Fruit fly (Drosophila melanogaster) ovary, adult (tissue): ENCODE measurements around the gene CG14658.

Experiments
- CG17801 ChIP-seq: fragments of 200-800 bp; optimal IDR thresholded peaks from 2 replicates; lab custom pipeline; 2019; ENCODE audit warnings: missing biosample characterization, mild to moderate bottlenecking, missing genetic modification characterization, moderate library complexity; ENCODE audit not compliant: partially characterized antibody

CG14658 gene

DNA sequence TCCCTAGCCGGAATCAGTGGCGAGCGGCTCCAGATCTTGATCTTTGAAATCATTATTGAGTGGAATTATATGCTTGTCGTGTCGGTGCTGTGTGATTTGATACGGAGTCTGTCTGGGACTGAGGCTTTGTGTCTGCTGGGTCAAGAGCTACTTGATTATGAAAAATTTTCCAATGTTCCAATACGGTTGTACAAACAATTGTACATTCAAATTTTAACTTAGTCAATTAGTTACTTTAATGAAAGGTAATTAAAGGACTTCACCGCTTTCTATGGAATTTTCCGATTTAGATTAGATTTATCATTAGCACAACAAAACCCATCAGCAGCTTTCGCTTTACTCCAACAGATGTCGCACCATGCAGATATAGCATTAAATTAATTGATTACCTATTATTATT, at the start of gene CG14658:
TSS of gene CG14658 (minus strand) at position 101 of the 400 bp plus-strand sequence.
- no peak for TF ChIP-seq CG17801

dm6 chr3R:4878433-4878832, 48.1 kb upstream of the CG14658 start, which contains the start of gene laf:
Gene laf, minus strand, starts transcription at chr3R:4878533.
- TF ChIP-seq CG17801 = no peak

dm6 chr3R:4873756-4874155, 43.4 kb upstream of the CG14658 start:
- no peak for TF ChIP-seq CG17801

DNA sequence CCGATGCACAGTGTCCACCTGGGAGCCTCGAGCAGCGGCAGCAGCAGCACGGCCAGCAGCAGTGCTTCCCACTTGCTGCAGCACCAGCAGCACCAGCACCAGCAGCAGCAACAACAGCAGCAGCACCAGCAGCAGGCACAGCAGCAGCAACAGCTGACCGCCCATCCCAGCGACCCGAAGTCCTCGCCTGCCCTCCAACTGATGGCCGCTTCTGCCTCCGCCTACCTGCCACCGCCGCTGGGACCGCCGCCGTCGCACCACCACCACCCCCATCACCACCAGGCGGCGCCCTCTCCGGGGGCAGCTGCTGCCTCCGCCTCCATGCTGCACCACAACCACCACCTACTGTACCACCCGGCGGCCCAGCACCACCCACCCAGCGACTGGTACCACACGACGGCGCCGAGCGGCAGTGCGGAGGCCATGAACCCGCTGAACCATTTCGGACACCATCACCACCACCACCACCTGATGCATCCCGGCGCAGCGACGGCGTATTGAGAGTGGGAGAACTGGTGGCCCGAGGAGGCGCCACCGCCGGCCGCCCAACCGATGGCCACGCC, 38.4 kb upstream of the CG14658 start:
- no peak for TF ChIP-seq CG17801

DNA sequence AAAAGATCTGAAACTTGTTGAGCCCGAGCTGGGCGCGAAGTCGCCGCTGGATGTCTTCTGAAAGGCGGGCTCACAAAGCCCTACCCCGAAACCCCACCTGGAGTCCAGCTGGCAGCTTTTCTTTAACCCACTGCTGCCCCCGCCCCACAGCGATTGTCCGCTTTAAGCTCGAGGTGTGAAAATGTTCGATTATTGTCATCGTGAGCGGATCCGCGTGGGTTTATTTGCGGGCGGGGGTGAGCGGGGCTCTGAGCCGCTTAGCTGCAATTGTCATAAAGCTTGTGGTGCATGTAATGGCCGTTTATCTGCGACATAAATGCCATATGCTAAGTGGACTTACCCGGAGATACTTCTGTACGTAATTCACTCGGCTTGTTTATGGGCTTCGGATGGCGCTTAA, 36.6 kb upstream of the CG14658 start:
- TF ChIP-seq CG17801 = no peak

dm6 chr3R:4866073-4866472, 35.8 kb upstream of the CG14658 start:
- no peak for TF ChIP-seq CG17801

DNA sequence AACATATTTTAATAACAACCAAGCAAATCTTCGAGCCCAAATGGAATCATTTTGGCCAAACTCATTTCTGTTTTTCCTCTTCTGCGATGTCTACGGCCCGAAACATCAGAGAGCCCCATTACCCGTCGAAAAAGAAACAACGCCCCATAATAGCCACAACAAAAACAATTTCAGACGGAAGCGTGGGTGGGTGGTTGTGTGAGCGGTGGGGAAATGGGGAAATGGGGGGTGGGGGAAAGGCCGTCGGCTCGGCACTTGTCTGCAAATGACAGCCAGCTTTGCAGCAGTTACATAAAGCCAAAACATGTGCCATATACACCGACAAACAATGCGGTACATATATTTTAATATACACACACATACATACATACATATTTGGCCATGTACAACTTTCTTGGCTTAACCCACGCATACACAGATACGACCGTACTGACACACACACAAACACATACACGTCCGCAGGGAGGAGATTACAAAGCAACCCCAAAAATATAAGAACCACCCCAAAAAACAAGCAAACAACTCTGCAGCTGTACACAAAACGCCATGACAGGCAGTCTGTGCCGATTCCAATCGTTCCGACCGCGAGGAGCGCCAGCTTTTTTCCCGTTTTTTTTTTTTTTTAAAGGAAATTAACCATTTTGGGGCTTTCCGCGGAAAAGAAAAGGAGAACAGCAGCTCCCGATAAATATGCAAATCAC, 34.7 kb upstream of the CG14658 start:
- TF ChIP-seq CG17801 = no peak

dm6 chr3R:4863825-4864224, 33.5 kb upstream of the CG14658 start:
- TF ChIP-seq CG17801 = no peak

- no peak for TF ChIP-seq CG17801
These were observed 30.8 kb upstream of the CG14658 start for dm6 chr3R:4861144-4861543.

DNA sequence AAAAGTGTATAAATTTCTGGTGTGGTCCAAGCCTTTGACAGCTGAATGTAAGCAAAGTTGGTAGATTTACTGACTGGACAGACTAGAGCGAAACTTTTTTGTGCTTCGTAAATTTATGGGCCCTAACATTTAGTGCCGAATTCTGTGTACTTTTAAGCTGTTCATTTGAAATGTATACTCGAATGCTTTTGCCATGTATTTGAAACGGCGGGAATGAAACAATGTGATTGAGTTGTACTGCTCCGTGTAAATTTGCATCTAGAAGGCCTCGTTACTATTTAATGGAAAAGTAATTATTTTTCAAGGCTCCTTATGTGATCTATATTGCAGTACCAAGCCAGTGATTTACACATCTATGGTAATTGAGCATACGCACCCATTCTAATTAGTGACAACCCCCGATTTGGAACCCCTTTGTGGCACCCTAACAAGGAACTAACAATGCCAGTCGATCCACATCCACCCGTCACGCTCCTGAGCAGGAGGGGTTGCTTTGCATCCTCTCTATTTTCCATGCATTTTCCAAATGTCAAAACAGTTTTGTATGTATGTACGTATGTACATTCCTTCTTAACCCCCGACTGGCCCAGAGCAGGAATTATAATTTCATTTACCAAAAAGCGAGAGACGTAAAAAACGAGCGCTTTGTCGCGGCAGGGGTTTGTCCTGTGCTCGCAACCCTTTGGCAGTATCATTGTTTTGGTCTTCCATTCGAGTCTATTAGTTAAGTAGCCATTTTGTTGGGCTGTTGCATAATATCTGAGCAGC, 28.4 kb upstream of the CG14658 start:
- no peak for TF ChIP-seq CG17801

DNA sequence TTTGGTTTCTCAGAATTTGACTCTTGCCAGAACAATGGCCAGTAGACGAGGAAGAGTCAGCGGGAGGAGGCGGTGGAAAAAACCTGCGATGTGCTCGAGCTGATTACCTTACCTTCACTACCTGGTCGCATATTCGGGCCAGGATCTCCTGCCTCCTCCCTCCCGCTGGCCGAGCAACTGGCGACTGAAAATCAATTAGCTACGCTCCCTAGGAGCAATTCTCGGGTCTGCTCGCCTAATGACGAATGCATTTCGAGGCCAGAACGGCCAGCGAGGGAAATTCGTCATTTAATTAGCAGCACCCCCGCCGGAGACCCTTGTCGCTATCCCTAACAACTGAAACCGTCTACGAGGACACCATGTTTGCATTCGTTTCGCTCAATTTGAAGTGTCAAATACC, 27.7 kb upstream of the CG14658 start:
- TF ChIP-seq CG17801 = no peak

DNA sequence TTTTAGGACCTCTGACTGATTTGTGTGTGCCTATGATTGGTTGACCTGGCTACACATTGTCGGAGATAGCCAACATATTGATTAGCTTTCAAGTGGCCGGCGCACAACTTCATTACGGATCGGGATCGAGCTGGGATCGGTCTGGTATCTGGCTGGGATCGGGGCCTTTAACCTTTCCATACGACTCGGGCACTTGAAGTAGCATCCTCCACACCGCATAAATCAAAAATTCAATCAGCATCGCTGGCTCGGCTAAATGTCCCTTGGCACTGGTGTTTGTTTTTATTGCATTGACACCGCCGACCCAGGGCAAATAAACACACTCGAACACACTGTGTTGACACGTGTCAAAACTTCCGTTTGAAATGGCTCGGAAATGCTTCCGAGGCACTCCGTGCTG, 25.4 kb upstream of the CG14658 start:
- TF ChIP-seq CG17801 = no peak

DNA sequence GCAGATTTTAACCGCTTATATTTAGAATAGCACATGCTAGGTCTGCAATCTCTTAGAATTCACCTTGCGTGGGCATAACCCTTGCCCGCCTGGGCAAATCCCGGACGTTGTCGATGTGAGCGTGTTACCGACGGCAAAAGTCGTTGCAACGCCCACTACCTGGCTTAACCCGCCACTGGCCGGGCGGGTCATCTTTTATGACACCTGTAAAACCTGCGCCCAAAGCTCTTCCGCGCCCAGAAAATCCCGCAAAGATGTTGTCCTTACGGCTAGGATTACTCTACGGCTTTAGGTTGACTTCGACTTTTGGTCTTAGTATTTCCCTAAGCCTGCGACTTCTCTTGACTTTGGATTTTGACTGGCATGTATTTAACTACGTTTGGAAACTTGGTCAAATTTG, 23.9 kb upstream of the CG14658 start:
- TF ChIP-seq CG17801 = no peak

DNA sequence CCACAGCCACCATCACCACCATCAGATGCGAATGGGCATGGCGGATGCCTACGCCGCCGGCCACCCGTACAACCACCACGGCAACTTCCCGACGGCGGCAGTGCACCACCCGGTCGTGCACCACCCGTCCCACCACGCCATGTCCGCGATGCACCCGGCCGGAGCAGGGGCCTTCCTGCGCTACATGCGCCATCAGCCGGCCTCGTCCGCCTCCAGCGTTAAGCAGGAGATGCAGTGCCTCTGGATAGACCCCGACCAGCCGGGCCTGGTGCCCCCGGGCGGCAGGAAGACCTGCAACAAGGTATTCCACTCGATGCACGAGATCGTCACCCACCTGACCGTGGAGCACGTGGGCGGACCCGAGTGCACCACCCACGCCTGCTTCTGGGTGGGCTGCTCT, 23.2 kb upstream of the CG14658 start:
- TF ChIP-seq CG17801 = no peak

DNA sequence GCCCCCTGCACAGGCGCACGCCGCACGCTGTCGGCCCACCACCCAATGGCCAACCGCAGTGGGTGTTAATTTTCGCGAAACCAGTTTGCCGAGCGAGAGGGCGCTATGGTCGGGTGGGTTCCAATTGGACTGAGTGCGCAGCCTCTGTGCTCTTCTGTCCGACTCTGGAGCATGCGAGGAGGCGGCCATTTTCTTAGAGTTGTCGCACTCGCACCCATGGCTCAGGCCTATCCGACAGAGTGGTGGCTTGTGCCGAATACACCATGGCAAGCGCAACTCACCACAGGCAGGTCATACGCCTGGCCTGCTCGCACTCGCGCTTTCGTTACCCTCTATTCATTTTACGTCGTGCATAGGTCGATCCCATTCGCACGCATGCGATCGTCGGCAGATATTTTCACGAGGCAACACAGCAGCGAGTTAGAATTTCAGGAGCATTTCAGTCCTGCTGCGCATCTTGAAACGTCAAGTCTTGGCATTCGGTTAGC, 22.1 kb upstream of the CG14658 start, which contains the start of gene opa:
TSS of gene opa (plus strand) at position 441 of the 488 bp plus-strand sequence.
- no peak for TF ChIP-seq CG17801

dm6 chr3R:4849035-4849656, 18.8 kb upstream of the CG14658 start:
- no peak for TF ChIP-seq CG17801

- TF ChIP-seq CG17801 = no peak
These were observed 17.1 kb upstream of the CG14658 start for dm6 chr3R:4847388-4847787.
